Worm (Caenorhabditis elegans) whole organism, mixed stage, embryonic: Measurements from ENCODE around the gene C09B9.2.

Experiments
- lin-13 ChIP-seq: fragments of 150-350 bp; optimal IDR thresholded peaks from 2 replicates; lab custom pipeline; 2014; ENCODE audit warnings: missing biosample characterization, missing genetic modification characterization
- nhr-2 ChIP-seq: fragments of 150-350 bp; optimal IDR thresholded peaks from 2 replicates; lab custom pipeline; 2014; ENCODE audit warnings: missing biosample characterization, missing genetic modification characterization
- snpc-4 ChIP-seq: fragments of 150-350 bp; optimal IDR thresholded peaks from 2 replicates; lab custom pipeline; 2014; ENCODE audit warnings: missing biosample characterization, missing genetic modification characterization
- ztf-11 ChIP-seq: fragments of 150-350 bp; optimal IDR thresholded peaks from 2 replicates; lab custom pipeline; 2014; ENCODE audit warnings: missing biosample characterization, missing genetic modification characterization

DNA sequence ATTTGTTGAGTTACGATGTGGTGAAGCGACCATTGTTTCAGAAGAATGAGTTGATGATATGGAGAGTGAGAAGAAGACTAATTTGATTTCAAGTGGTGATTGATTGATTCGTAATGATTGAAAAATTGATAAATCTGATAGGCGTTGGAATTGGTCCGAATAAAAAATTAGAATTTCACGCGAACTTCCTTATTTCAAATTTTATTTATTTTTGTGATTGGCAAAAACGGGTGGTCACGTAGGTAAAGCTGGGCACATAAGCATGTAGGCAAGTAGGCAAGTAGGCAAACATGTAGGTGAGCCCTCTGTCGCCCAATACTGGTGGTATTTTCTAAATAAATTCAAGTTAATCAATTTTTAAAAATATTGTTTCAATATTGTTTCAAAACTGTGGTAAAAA is 4.2 kb downstream of the C09B9.2 start, which contains the start of gene C09B9.4:
- TF ChIP-seq ztf-11 (tag; lab: Kevin White, UChicago) (no peak), lin-13 (tag; lab: Kevin White, UChicago) (no peak), nhr-2 (tag; lab: Kevin White, UChicago) (no peak), snpc-4 (tag; lab: Kevin White, UChicago) (no peak)
